Worm (Caenorhabditis elegans) whole organism, mixed stage, embryonic: ENCODE data around the gene M02D8.6.

Experiments
- blmp-1 ChIP-seq: fragments of 150-350 bp; optimal IDR thresholded peaks from 2 replicates; lab custom pipeline; 2014; ENCODE audit warnings: missing biosample characterization, missing genetic modification characterization
- ceh-43 ChIP-seq: fragments of 200-800 bp; sonication (Bioruptor generic); optimal IDR thresholded peaks from 2 replicates; lab custom pipeline; 2018; ENCODE audit warnings: mild to moderate bottlenecking, missing genetic modification characterization, moderate library complexity, missing compliant biosample characterization
- ceh-83 ChIP-seq: fragments of 200-800 bp; sonication (Bioruptor generic); optimal IDR thresholded peaks from 2 replicates; lab custom pipeline; 2018; ENCODE audit warnings: mild to moderate bottlenecking, missing genetic modification characterization, missing compliant biosample characterization
- ces-1 ChIP-seq: fragments of 150-350 bp; optimal IDR thresholded peaks from 2 replicates; lab custom pipeline; 2014; ENCODE audit warnings: missing biosample characterization, missing genetic modification reagents, missing genetic modification characterization
- lin-13 ChIP-seq: fragments of 150-350 bp; optimal IDR thresholded peaks from 2 replicates; lab custom pipeline; 2014; ENCODE audit warnings: missing biosample characterization, missing genetic modification characterization
- mab-5 ChIP-seq: fragments of 150-350 bp; optimal IDR thresholded peaks from 2 replicates; lab custom pipeline; 2014; ENCODE audit warnings: missing biosample characterization, missing genetic modification characterization
- mls-2 ChIP-seq: sonication (generic microtip); optimal IDR thresholded peaks from 2 replicates; lab custom pipeline; 2016; ENCODE audit warnings: mild to moderate bottlenecking, missing genetic modification characterization, moderate library complexity, missing compliant biosample characterization
- nhr-28 ChIP-seq: fragments of 150-350 bp; optimal IDR thresholded peaks from 2 replicates; lab custom pipeline; 2014; ENCODE audit warnings: missing biosample characterization, missing genetic modification characterization
- nhr-76 ChIP-seq: sonication (generic microtip); optimal IDR thresholded peaks from 2 replicates; lab custom pipeline; 2017; ENCODE audit warnings: missing biosample characterization, missing genetic modification characterization
- pha-4 ChIP-seq: fragments of 150-350 bp; optimal IDR thresholded peaks from 2 replicates; lab custom pipeline; 2018; ENCODE audit warnings: missing biosample characterization, missing genetic modification reagents, missing genetic modification characterization
- sem-2 ChIP-seq: fragments of 200-800 bp; sonication (Bioruptor generic); optimal IDR thresholded peaks from 2 replicates; lab custom pipeline; 2018; ENCODE audit warnings: mild to moderate bottlenecking, missing genetic modification characterization, missing compliant biosample characterization
- sptf-1 ChIP-seq: sonication (generic microtip); optimal IDR thresholded peaks from 2 replicates; lab custom pipeline; 2017; ENCODE audit warnings: mild to moderate bottlenecking, missing genetic modification characterization, moderate library complexity, missing compliant biosample characterization
- unc-62 ChIP-seq: fragments of 150-350 bp; optimal IDR thresholded peaks from 2 replicates; lab custom pipeline; 2014; ENCODE audit warnings: missing biosample characterization, missing genetic modification reagents, missing genetic modification characterization
- ztf-11 ChIP-seq: fragments of 150-350 bp; optimal IDR thresholded peaks from 2 replicates; lab custom pipeline; 2014; ENCODE audit warnings: missing biosample characterization, missing genetic modification characterization

DNA sequence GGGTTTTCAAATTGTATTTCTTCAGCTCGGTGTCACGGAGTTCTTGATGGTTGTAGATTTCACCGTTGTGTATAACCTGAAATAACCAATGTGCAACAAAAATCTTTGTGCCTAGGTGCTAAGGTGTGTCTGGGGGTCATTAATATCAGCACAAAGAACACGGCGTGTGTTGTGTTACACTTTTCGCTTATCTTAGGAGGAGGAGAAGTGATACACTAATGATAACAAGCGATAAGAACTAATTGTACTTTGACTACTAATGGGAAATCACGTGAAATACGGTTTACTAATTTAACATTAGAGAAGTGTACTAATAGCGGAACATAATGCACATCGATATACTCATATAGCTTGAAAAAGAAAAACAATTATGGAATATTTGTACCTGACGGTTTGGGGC, 18.5 kb upstream of the M02D8.6 start:
- no peak for TF ChIP-seq nhr-76
- TF ChIP-seq unc-62 (GFP tag; lab: Kevin White, UChicago), result no peak
- TF ChIP-seq ztf-11 (tag; lab: Kevin White, UChicago), result no peak
- TF ChIP-seq sem-2 (GFP tag; lab: Kevin White, UChicago), result no peak
- no peak for TF ChIP-seq sptf-1 (tag; lab: Kevin White, UChicago)
- TF ChIP-seq mab-5 (tag; lab: Kevin White, UChicago), result no peak
- TF ChIP-seq ces-1 (GFP tag; lab: Kevin White, UChicago), result no peak
- no peak for TF ChIP-seq lin-13 (tag; lab: Kevin White, UChicago)
- TF ChIP-seq ceh-83 (GFP tag; lab: Kevin White, UChicago), result no peak
- TF ChIP-seq nhr-28, result no peak
- TF ChIP-seq pha-4 (tag; lab: Kevin White, UChicago), result no peak
- no peak for TF ChIP-seq mls-2 (tag; lab: Kevin White, UChicago)
- no peak for TF ChIP-seq ceh-43 (GFP tag; lab: Kevin White, UChicago)
- no peak for TF ChIP-seq blmp-1
